Worm (Caenorhabditis elegans): Measurements from ENCODE around the gene unc-103.

- no peak for TF ChIP-seq dao-5 (tag; optimal IDR thresholded peaks at IDR 0.05)
- TF ChIP-seq him-1 (tag; optimal IDR thresholded peaks at IDR 0.05): no peak
- no peak for TF ChIP-seq W03F9.2 (tag; optimal IDR thresholded peaks at IDR 0.05)
Measured at ce11 chrIII:4113594-4113993, 1.6 kb upstream of the unc-103 start.

Data from whole organism, L4/young adult.